Worm (Caenorhabditis elegans) whole organism, L1 larva: ENCODE data around the gene alh-4.

Experiments used
- aly-2 ChIP-seq: fragments of 150-350 bp; optimal IDR thresholded peaks from 2 replicates; lab custom pipeline; 2014; ENCODE audit warnings: missing biosample characterization, missing genetic modification characterization
- dpl-1 ChIP-seq, 3 experiments: fragments of 150-350 bp in 2 of 3; sonication (generic microtip) in 1 of 3; optimal IDR thresholded peaks; 2 replicates each; lab custom pipeline; 2014 to 2017; ENCODE audit warnings: missing biosample characterization in 3 of 3, missing genetic modification characterization in 3 of 3, missing genetic modification reagents in 3 of 3
- dsc-1 ChIP-seq: sonication (generic microtip); optimal IDR thresholded peaks from 2 replicates; lab custom pipeline; 2016; ENCODE audit warnings: mild to moderate bottlenecking, missing genetic modification characterization, missing compliant biosample characterization
- elt-3 ChIP-seq, 6 experiments: fragments of 150-350 bp in 1 of 6; sonication (generic microtip); optimal IDR thresholded peaks; 2 replicates each; lab custom pipeline; 2017 to 2018; ENCODE audit warnings: missing biosample characterization in 6 of 6, missing genetic modification characterization in 6 of 6, inconsistent platforms in 1 of 6
- fkh-10 ChIP-seq: sonication (generic microtip); optimal IDR thresholded peaks from 2 replicates; lab custom pipeline; 2017; ENCODE audit warnings: missing biosample characterization, missing genetic modification reagents, missing genetic modification characterization
- nhr-20 ChIP-seq: sonication (generic microtip); optimal IDR thresholded peaks from 2 replicates; lab custom pipeline; 2016; ENCODE audit warnings: mild to moderate bottlenecking, missing genetic modification characterization, missing compliant biosample characterization
- sox-4 ChIP-seq: sonication (generic microtip); optimal IDR thresholded peaks from 2 replicates; lab custom pipeline; 2016; ENCODE audit warnings: missing genetic modification characterization, missing compliant biosample characterization

ce11 chrV:6389634-6390033 lies 40.1 kb downstream of the alh-4 start, which contains the start of gene F57F4.2:
- TF ChIP-seq fkh-10 (no peak), aly-2 (tag; lab: Kevin White, UChicago) (no peak), dpl-1 (GFP tag; optimal IDR thresholded peaks at IDR 0.05; lab: Kevin White, UChicago) (no peak), nhr-20 (tag; lab: Kevin White, UChicago) (no peak), elt-3 (tag; optimal IDR thresholded peaks at IDR 0.05; lab: Kevin White, UChicago) (no peak), sox-4 (tag; lab: Kevin White, UChicago) (no peak), dsc-1 (tag; lab: Kevin White, UChicago) (no peak)
